Worm (Caenorhabditis elegans) whole organism, young adult: ENCODE results near the gene ZC374.2.

Experiments used
- Y79H2A.3 ChIP-seq: fragments of 200-800 bp; sonication (Bioruptor generic); conservative IDR thresholded peaks from 2 replicates; pipeline ENCODE4 v1.3.6; 2022; ENCODE audit warnings: missing genetic modification reagents, missing genetic modification characterization, missing compliant biosample characterization
- dpl-1 ChIP-seq: fragments of 150-350 bp; optimal IDR thresholded peaks from 2 replicates; lab custom pipeline; 2014; ENCODE audit warnings: missing biosample characterization, missing genetic modification reagents, missing genetic modification characterization
- lin-40 ChIP-seq: sonication (generic microtip); optimal IDR thresholded peaks from 2 replicates; lab custom pipeline; 2016; ENCODE audit warnings: missing genetic modification characterization, mild to moderate bottlenecking, missing compliant biosample characterization, missing genotype, missing genetic modification reagents

DNA sequence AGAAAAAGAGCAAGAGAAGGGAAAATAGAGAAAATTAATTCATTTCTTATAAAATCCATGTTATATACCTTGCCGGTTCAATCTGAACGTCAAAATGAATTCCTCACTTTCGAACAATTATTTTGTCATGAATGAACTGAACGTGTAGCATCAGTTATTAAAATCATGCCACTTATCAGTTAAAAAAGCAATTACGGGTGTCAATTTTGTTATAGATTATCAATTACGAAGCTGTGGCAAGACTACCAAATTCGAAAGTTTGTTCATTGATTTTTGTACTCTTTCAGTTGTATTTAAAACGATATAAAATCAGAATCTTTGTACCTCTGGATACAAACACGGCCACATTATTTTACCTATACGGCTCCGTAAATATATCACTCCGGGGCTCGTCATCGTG lies 49.9 kb downstream of the ZC374.2 start:
- no peak for TF ChIP-seq lin-40 (tag; lab: Kevin White, UChicago)
- TF ChIP-seq Y79H2A.3 (GFP tag; lab: Robert Waterston, UW): no peak
- no peak for TF ChIP-seq dpl-1 (GFP tag; lab: Kevin White, UChicago)
